Fruit fly (Drosophila melanogaster) whole organism: ENCODE data around the gene pyd.

Experiments
- CG8478 ChIP-seq: fragments of >200 bp; optimal IDR thresholded peaks from 2 replicates; lab custom pipeline; 2018; ENCODE audit warnings: inconsistent platforms
- EcR ChIP-seq, 2 experiments: fragments of >200 bp; optimal IDR thresholded peaks; 2 replicates each; lab custom pipeline; 2017; ENCODE audit warnings: missing biosample characterization in 2 of 2, missing genetic modification characterization in 2 of 2, missing genetic modification reagents in 2 of 2
- pan ChIP-seq: fragments of >200 bp; optimal IDR thresholded peaks from 2 replicates; lab custom pipeline; 2017
- usp ChIP-seq: fragments of >200 bp; optimal IDR thresholded peaks from 2 replicates; lab custom pipeline; 2017; ENCODE audit warnings: missing biosample characterization, missing genetic modification characterization, mixed read lengths

- TF ChIP-seq EcR (GFP tag; optimal IDR thresholded peaks at IDR 0.05; lab: Kevin White, UChicago) (no peak), pan (no peak), CG8478 (lab: Kevin White, UChicago) (no peak), usp (no peak)
Measured at dm6 chr3R:8812342-8812966, 119.2 kb downstream of the pyd start.
